Fruit fly (Drosophila melanogaster) whole organism, embryonic: ENCODE data around the gene CG2794.

Experiments
- CG10321 ChIP-seq: fragments of 200-800 bp; sonication (Bioruptor generic); IDR thresholded peaks from 2 replicates; pipeline ENCODE4 v1.3.6; 2022; ENCODE audit warnings: missing biosample characterization, missing genetic modification characterization
- CG10462 ChIP-seq: fragments of 200-800 bp; sonication (Bioruptor generic); optimal IDR thresholded peaks from 2 replicates; lab custom pipeline; 2016; ENCODE audit warnings: missing biosample characterization, missing genetic modification characterization
- CG12104 ChIP-seq: fragments of 200-800 bp; sonication (Bioruptor generic); optimal IDR thresholded peaks from 3 replicates; lab custom pipeline; 2016; ENCODE audit warnings: missing biosample characterization, missing genetic modification characterization
- CG13123 ChIP-seq: fragments of 200-800 bp; sonication (Bioruptor generic); optimal IDR thresholded peaks from 2 replicates; lab custom pipeline; 2016; ENCODE audit warnings: missing biosample characterization, missing genetic modification characterization
- CG14710 ChIP-seq: fragments of 200-800 bp; sonication (Bioruptor generic); optimal IDR thresholded peaks from 3 replicates; lab custom pipeline; 2019; ENCODE audit warnings: missing biosample characterization, mild to moderate bottlenecking, missing genetic modification characterization, moderate library complexity
- CG15479 ChIP-seq: fragments of 200-800 bp; sonication (Bioruptor generic); optimal IDR thresholded peaks from 3 replicates; lab custom pipeline; 2019; ENCODE audit warnings: missing biosample characterization, mild to moderate bottlenecking, missing genetic modification characterization, moderate library complexity
- CG1602 ChIP-seq: fragments of 200-800 bp; sonication (Bioruptor generic); optimal IDR thresholded peaks from 3 replicates; lab custom pipeline; 2016; ENCODE audit warnings: missing biosample characterization, missing genetic modification characterization
- CG17385 ChIP-seq: fragments of 200-800 bp; sonication (Bioruptor generic); optimal IDR thresholded peaks from 3 replicates; lab custom pipeline; 2018; ENCODE audit warnings: missing biosample characterization, mild to moderate bottlenecking, missing genetic modification characterization
- CG2120 ChIP-seq: fragments of 200-800 bp; sonication (Bioruptor generic); optimal IDR thresholded peaks from 3 replicates; lab custom pipeline; 2016; ENCODE audit warnings: missing biosample characterization, missing genetic modification characterization
- CG3065 ChIP-seq: fragments of 200-800 bp; sonication (Bioruptor generic); optimal IDR thresholded peaks from 2 replicates; lab custom pipeline; 2016; ENCODE audit warnings: missing biosample characterization, missing genetic modification characterization
- CG31224 ChIP-seq: fragments of 200-800 bp; sonication (Bioruptor generic); IDR thresholded peaks from 2 replicates; pipeline ENCODE4 v1.3.6; 2022; ENCODE audit warnings: missing biosample characterization, missing genetic modification characterization
- CG3407 ChIP-seq: fragments of 200-800 bp; sonication (Bioruptor generic); optimal IDR thresholded peaks from 2 replicates; lab custom pipeline; 2018; ENCODE audit warnings: missing biosample characterization, mild to moderate bottlenecking, missing genetic modification characterization
- CG3838 ChIP-seq: fragments of 200-800 bp; sonication (Bioruptor generic); optimal IDR thresholded peaks from 3 replicates; lab custom pipeline; 2016; ENCODE audit warnings: missing biosample characterization, missing genetic modification characterization
- CG3847 ChIP-seq: fragments of 200-800 bp; sonication (Bioruptor generic); IDR thresholded peaks from 2 replicates; pipeline ENCODE4 v1.3.6; 2022; ENCODE audit warnings: missing biosample characterization, missing genetic modification characterization
- CG6689 ChIP-seq: fragments of 200-800 bp; sonication (Bioruptor generic); IDR thresholded peaks from 2 replicates; pipeline ENCODE4 v1.3.6; 2022; ENCODE audit warnings: missing biosample characterization, missing genetic modification characterization
- CG7271 ChIP-seq: fragments of 200-800 bp; sonication (Bioruptor generic); optimal IDR thresholded peaks from 2 replicates; lab custom pipeline; 2018; ENCODE audit warnings: missing biosample characterization, mild to moderate bottlenecking, missing genetic modification characterization, moderate library complexity
- CG8089 ChIP-seq: fragments of 200-800 bp; sonication (Bioruptor generic); optimal IDR thresholded peaks from 3 replicates; lab custom pipeline; 2016; ENCODE audit warnings: missing biosample characterization, missing genetic modification characterization
- CG8359 ChIP-seq: fragments of 200-800 bp; sonication (Bioruptor generic); optimal IDR thresholded peaks from 2 replicates; lab custom pipeline; 2017; ENCODE audit warnings: missing biosample characterization, mild to moderate bottlenecking, missing genetic modification characterization, borderline replicate concordance
- CG9727 ChIP-seq: fragments of 200-800 bp; sonication (Bioruptor generic); optimal IDR thresholded peaks from 3 replicates; lab custom pipeline; 2017; ENCODE audit warnings: missing biosample characterization, mild to moderate bottlenecking, missing genetic modification characterization
- Camta ChIP-seq: fragments of 200-800 bp; sonication (Bioruptor generic); optimal IDR thresholded peaks from 2 replicates; lab custom pipeline; 2016; ENCODE audit warnings: missing biosample characterization, missing genetic modification characterization
- CoRest ChIP-seq: fragments of 200-800 bp; sonication (Bioruptor generic); optimal IDR thresholded peaks from 3 replicates; lab custom pipeline; 2018; ENCODE audit warnings: missing biosample characterization, mild to moderate bottlenecking, missing genetic modification characterization, moderate library complexity
- D19A ChIP-seq: fragments of 200-800 bp; optimal IDR thresholded peaks from 3 replicates; lab custom pipeline; 2019; ENCODE audit warnings: missing biosample characterization, mild to moderate bottlenecking, missing genetic modification characterization, moderate library complexity
- Drgx ChIP-seq: fragments of 200-800 bp; sonication (Bioruptor generic); IDR thresholded peaks from 2 replicates; pipeline ENCODE4 v1.3.6; 2022; ENCODE audit warnings: missing biosample characterization, missing genetic modification characterization
- E2f2 ChIP-seq: fragments of 200-800 bp; sonication (Bioruptor generic); IDR thresholded peaks from 2 replicates; pipeline ENCODE4 v1.3.6; 2022; ENCODE audit warnings: missing biosample characterization, missing genetic modification characterization
- HLH54F ChIP-seq: fragments of 200-800 bp; sonication (Bioruptor generic); optimal IDR thresholded peaks from 3 replicates; lab custom pipeline; 2016; ENCODE audit warnings: missing biosample characterization, missing genetic modification characterization
- MBD-R2 ChIP-seq: fragments of 200-800 bp; sonication (Bioruptor generic); IDR thresholded peaks from 2 replicates; pipeline ENCODE4 v1.3.6; 2022; ENCODE audit warnings: missing biosample characterization, missing genetic modification characterization
- Mad ChIP-seq: fragments of 200-800 bp; sonication (Bioruptor generic); optimal IDR thresholded peaks from 2 replicates; lab custom pipeline; 2016; ENCODE audit warnings: missing biosample characterization, missing genetic modification characterization
- Nf-YA ChIP-seq: fragments of 200-800 bp; sonication (Bioruptor generic); IDR thresholded peaks from 2 replicates; pipeline ENCODE4 v1.3.6; 2022; ENCODE audit warnings: missing biosample characterization, missing genetic modification characterization
- Oli ChIP-seq: fragments of 200-800 bp; sonication (Bioruptor generic); optimal IDR thresholded peaks from 2 replicates; lab custom pipeline; 2018; ENCODE audit warnings: missing biosample characterization, mild to moderate bottlenecking, missing genetic modification characterization, moderate library complexity
- PHDP ChIP-seq: fragments of 200-800 bp; sonication (Bioruptor generic); optimal IDR thresholded peaks from 3 replicates; lab custom pipeline; 2018; ENCODE audit warnings: missing biosample characterization, mild to moderate bottlenecking, missing genetic modification characterization, moderate library complexity
- Spps ChIP-seq: fragments of 200-800 bp; sonication (Bioruptor generic); optimal IDR thresholded peaks from 2 replicates; lab custom pipeline; 2018; ENCODE audit warnings: missing biosample characterization, mild to moderate bottlenecking, missing genetic modification characterization
- aop ChIP-seq: fragments of 200-800 bp; sonication (Bioruptor generic); IDR thresholded peaks from 2 replicates; pipeline ENCODE4 v1.3.6; 2022; ENCODE audit warnings: missing biosample characterization, missing genetic modification characterization
- az2 ChIP-seq: fragments of 200-800 bp; sonication (Bioruptor generic); optimal IDR thresholded peaks from 3 replicates; lab custom pipeline; 2016; ENCODE audit warnings: missing biosample characterization, missing genetic modification characterization
- croc ChIP-seq: fragments of 200-800 bp; sonication (Bioruptor generic); conservative IDR thresholded peaks from 3 replicates; pipeline ENCODE4 v1.3.6; 2022; ENCODE audit warnings: missing biosample characterization, missing genetic modification characterization
- cwo ChIP-seq: fragments of 200-800 bp; sonication (Bioruptor generic); optimal IDR thresholded peaks from 3 replicates; lab custom pipeline; 2017; ENCODE audit warnings: missing biosample characterization, missing genetic modification characterization, mild to moderate bottlenecking, moderate library complexity, missing genetic modification reagents
- dan ChIP-seq: fragments of 200-800 bp; sonication (Bioruptor generic); IDR thresholded peaks from 2 replicates; pipeline ENCODE4 v1.3.6; 2022; ENCODE audit warnings: missing biosample characterization, missing genetic modification characterization
- eve ChIP-seq, 2 experiments: fragments of >200 bp; optimal IDR thresholded peaks; 2 replicates each; lab custom pipeline; 2017; ENCODE audit warnings: missing biosample characterization in 2 of 2, missing genetic modification characterization in 2 of 2
- ken ChIP-seq: fragments of 200-800 bp; sonication (Bioruptor generic); IDR thresholded peaks from 3 replicates; pipeline ENCODE4 v1.3.6; 2022; ENCODE audit warnings: missing biosample characterization, missing genetic modification characterization
- lola ChIP-seq, 3 experiments: fragments of >200 bp in 2 of 3; fragments of 200-800 bp in 1 of 3; sonication (Bioruptor generic) in 1 of 3; optimal IDR thresholded peaks; 2 replicates each; lab custom pipeline; 2017 to 2019; ENCODE audit warnings: missing biosample characterization in 3 of 3, missing genetic modification characterization in 3 of 3, mild to moderate bottlenecking in 1 of 3, moderate library complexity in 1 of 3
- maf-S ChIP-seq: fragments of 200-800 bp; sonication (Bioruptor generic); optimal IDR thresholded peaks from 2 replicates; lab custom pipeline; 2016; ENCODE audit warnings: missing biosample characterization, missing genetic modification characterization
- nmo ChIP-seq: fragments of 200-800 bp; sonication (Bioruptor generic); optimal IDR thresholded peaks from 2 replicates; lab custom pipeline; 2018; ENCODE audit warnings: missing biosample characterization, mild to moderate bottlenecking, missing genetic modification characterization, moderate library complexity
- otp ChIP-seq: fragments of 200-800 bp; sonication (Bioruptor generic); IDR thresholded peaks from 3 replicates; pipeline ENCODE4, ENCODE4 v1.3.6; 2022; ENCODE audit warnings: missing biosample characterization, missing genetic modification characterization
- row ChIP-seq: fragments of 200-800 bp; sonication (Bioruptor generic); IDR thresholded peaks from 3 replicates; pipeline ENCODE4 v1.3.6; 2022; ENCODE audit warnings: missing biosample characterization, missing genetic modification characterization
- sens-2 ChIP-seq: fragments of 200-800 bp; sonication (Bioruptor generic); IDR thresholded peaks from 2 replicates; pipeline ENCODE4 v1.3.6; 2022; ENCODE audit warnings: missing biosample characterization, missing genetic modification characterization
- sima ChIP-seq: fragments of 200-800 bp; sonication (Bioruptor generic); optimal IDR thresholded peaks from 2 replicates; lab custom pipeline; 2016; ENCODE audit warnings: missing biosample characterization, missing genetic modification characterization
- sna ChIP-seq: fragments of 200-800 bp; sonication (Bioruptor generic); IDR thresholded peaks from 2 replicates; pipeline ENCODE4 v1.3.6; 2022; ENCODE audit warnings: missing biosample characterization, missing genetic modification characterization; ENCODE audit not compliant: partially characterized antibody
- tgo ChIP-seq: fragments of 200-800 bp; sonication (Bioruptor generic); IDR thresholded peaks from 3 replicates; pipeline ENCODE4 v1.3.6; 2022; ENCODE audit warnings: missing biosample characterization, missing genetic modification characterization
- tna ChIP-seq: fragments of 200-800 bp; sonication (Bioruptor generic); IDR thresholded peaks from 2 replicates; pipeline ENCODE4 v1.3.6; 2022; ENCODE audit warnings: missing biosample characterization, missing genetic modification characterization; ENCODE audit not compliant: partially characterized antibody
- trh ChIP-seq: fragments of 200-800 bp; sonication (Bioruptor generic); optimal IDR thresholded peaks from 2 replicates; lab custom pipeline; 2016; ENCODE audit warnings: missing biosample characterization, missing genetic modification characterization
- ttk ChIP-seq: fragments of 200-800 bp; sonication (Bioruptor generic); IDR thresholded peaks from 2 replicates; pipeline ENCODE4 v2.1.2; 2022; ENCODE audit warnings: missing biosample characterization, missing genetic modification characterization
- zen ChIP-seq: fragments of 200-800 bp; sonication (Bioruptor generic); optimal IDR thresholded peaks from 3 replicates; lab custom pipeline; 2018; ENCODE audit warnings: missing biosample characterization, mild to moderate bottlenecking, missing genetic modification characterization, moderate library complexity

The CG2794 gene

dm6 chr2L:606165-606564 lies 42.2 kb downstream of the CG2794 start (continued):
- TF ChIP-seq lola (GFP tag; optimal IDR thresholded peaks at IDR 0.05; lab: Kevin White, UChicago) (peak in 1 of 3 experiments; percentile 56), CG8359 (GFP tag; lab: Kevin White, UChicago) (no peak), tgo (GFP tag; lab: Robert Waterston, UW) (no peak), row (GFP tag; lab: Robert Waterston, UW) (peak; percentile 57; the same call in 2 of the 3 replicates), CG15479 (GFP tag; lab: Kevin White, UChicago) (peak; percentile 30), PHDP (no peak), MBD-R2 (GFP tag; lab: Robert Waterston, UW) (no peak), CG1602 (GFP tag; lab: Kevin White, UChicago) (peak; percentile 29), CoRest (tag; lab: Kevin White, UChicago) (no peak), CG13123 (GFP tag; lab: Kevin White, UChicago) (no peak), CG3065 (GFP tag; lab: Kevin White, UChicago) (no peak), CG31224 (GFP tag; lab: Robert Waterston, UW) (no peak), cwo (GFP tag; lab: Kevin White, UChicago) (no peak), Mad (GFP tag; lab: Kevin White, UChicago) (no peak), CG10462 (no peak), sima (GFP tag; lab: Kevin White, UChicago) (no peak), CG3847 (GFP tag; lab: Robert Waterston, UW) (peak; percentile 16; the same call in 1 of the 2 replicates), ken (GFP tag; lab: Robert Waterston, UW) (0 out of 3 replicates have a peak, but pooled peaks have one; percentile 48), CG2120 (GFP tag; lab: Kevin White, UChicago) (no peak), CG6689 (GFP tag; lab: Robert Waterston, UW) (peak; percentile 42; the same call in 1 of the 2 replicates), Nf-YA (GFP tag; lab: Robert Waterston, UW) (0 out of 2 replicates have a peak, but pooled peaks have one; percentile 16), CG17385 (GFP tag; lab: Kevin White, UChicago) (peak; percentile 31), dan (GFP tag; lab: Robert Waterston, UW) (peak; percentile 62; the same call in 1 of the 2 replicates), Camta (GFP tag; lab: Kevin White, UChicago) (no peak), CG9727 (GFP tag; lab: Kevin White, UChicago) (peak; percentile 47), CG7271 (peak; percentile 66), otp (GFP tag; lab: Robert Waterston, UW) (peak; percentile 65), zen (tag; lab: Kevin White, UChicago) (peak; percentile 84), aop (GFP tag; lab: Robert Waterston, UW) (no peak), Oli (peak; percentile 0), sna (GFP tag; lab: Robert Waterston, UW) (no peak), HLH54F (GFP tag; lab: Kevin White, UChicago) (no peak), trh (GFP tag; lab: Kevin White, UChicago) (no peak), CG3407 (GFP tag; lab: Kevin White, UChicago) (peak; percentile 38), sens-2 (peak; percentile 76), CG12104 (GFP tag; lab: Kevin White, UChicago) (no peak), tna (GFP tag; lab: Robert Waterston, UW) (no peak), Spps (peak; percentile 46), maf-S (GFP tag; lab: Kevin White, UChicago) (no peak), ttk (GFP tag; lab: Robert Waterston, UW) (0 out of 2 replicates have a peak, but pooled peaks have one; percentile 27), croc (GFP tag; lab: Robert Waterston, UW) (peak; percentile 31; the same call in 1 of the 3 replicates), eve (GFP tag; optimal IDR thresholded peaks at IDR 0.05; lab: Kevin White, UChicago) (peak in 1 of 2 experiments; percentile 69), CG8089 (no peak), CG10321 (GFP tag; lab: Robert Waterston, UW) (no peak), E2f2 (GFP tag; lab: Robert Waterston, UW) (peak; percentile 17; the same call in 1 of the 2 replicates), CG3838 (GFP tag; lab: Kevin White, UChicago) (no peak), Drgx (peak; percentile 92), az2 (GFP tag; lab: Kevin White, UChicago) (peak; percentile 31), D19A (no peak), nmo (GFP tag; lab: Kevin White, UChicago) (peak; percentile 22), CG14710 (tag; lab: Kevin White, UChicago) (peak; percentile 42)
